Fruit fly (Drosophila melanogaster) whole organism, embryonic: Measurements from ENCODE around the gene Syx8.

Experiments used
- CG10543 ChIP-seq: fragments of 200-800 bp; sonication (Bioruptor generic); optimal IDR thresholded peaks from 3 replicates; lab custom pipeline; 2017; ENCODE audit warnings: missing biosample characterization, mild to moderate bottlenecking, missing genetic modification characterization, moderate library complexity
- CG12071 ChIP-seq: fragments of 200-800 bp; sonication (Bioruptor generic); optimal IDR thresholded peaks from 3 replicates; lab custom pipeline; 2018; ENCODE audit warnings: missing biosample characterization, mild to moderate bottlenecking, missing genetic modification characterization
- CG12659 ChIP-seq: fragments of 200-800 bp; sonication (Bioruptor generic); optimal IDR thresholded peaks from 3 replicates; lab custom pipeline; 2017; ENCODE audit warnings: mild to moderate bottlenecking, missing biosample characterization, missing genetic modification reagents, missing genetic modification characterization
- CG18011 ChIP-seq: fragments of 200-800 bp; sonication (Bioruptor generic); optimal IDR thresholded peaks from 2 replicates; lab custom pipeline; 2017; ENCODE audit warnings: missing biosample characterization, missing genetic modification characterization, mild to moderate bottlenecking, moderate library complexity, missing genotype
- Hmr ChIP-seq: fragments of 200-800 bp; sonication (Bioruptor generic); optimal IDR thresholded peaks from 3 replicates; lab custom pipeline; 2017; ENCODE audit warnings: mild to moderate bottlenecking, missing biosample characterization, missing genetic modification reagents, missing genetic modification characterization
- MBD-R2 ChIP-seq: fragments of 200-800 bp; sonication (Bioruptor generic); IDR thresholded peaks from 2 replicates; pipeline ENCODE4 v1.3.6; 2022; ENCODE audit warnings: missing biosample characterization, missing genetic modification characterization
- ap ChIP-seq: fragments of 200-800 bp; sonication (Bioruptor generic); IDR thresholded peaks from 2 replicates; pipeline ENCODE4 v1.3.6; 2022; ENCODE audit warnings: missing biosample characterization, missing genetic modification characterization
- psq ChIP-seq: fragments of 200-800 bp; sonication (Bioruptor generic); optimal IDR thresholded peaks from 2 replicates; lab custom pipeline; 2017; ENCODE audit warnings: missing biosample characterization, missing genetic modification characterization

- TF ChIP-seq MBD-R2 (GFP tag; lab: Robert Waterston, UW) = no peak
- TF ChIP-seq Hmr = no peak
- no peak for TF ChIP-seq ap (GFP tag; lab: Robert Waterston, UW)
- no peak for TF ChIP-seq CG12659
- TF ChIP-seq CG12071 (GFP tag; lab: Kevin White, UChicago) = no peak
- TF ChIP-seq psq (GFP tag; lab: Kevin White, UChicago) = no peak
- no peak for TF ChIP-seq CG10543 (GFP tag; lab: Kevin White, UChicago)
- TF ChIP-seq CG18011 (GFP tag; lab: Kevin White, UChicago) = no peak
Measured at dm6 chr3L:16580049-16580448, 6.8 kb downstream of the Syx8 start, which contains the start of gene nxf2.
